Fruit fly (Drosophila melanogaster): ENCODE measurements around the gene CG31220.

The CG31220 gene

DNA sequence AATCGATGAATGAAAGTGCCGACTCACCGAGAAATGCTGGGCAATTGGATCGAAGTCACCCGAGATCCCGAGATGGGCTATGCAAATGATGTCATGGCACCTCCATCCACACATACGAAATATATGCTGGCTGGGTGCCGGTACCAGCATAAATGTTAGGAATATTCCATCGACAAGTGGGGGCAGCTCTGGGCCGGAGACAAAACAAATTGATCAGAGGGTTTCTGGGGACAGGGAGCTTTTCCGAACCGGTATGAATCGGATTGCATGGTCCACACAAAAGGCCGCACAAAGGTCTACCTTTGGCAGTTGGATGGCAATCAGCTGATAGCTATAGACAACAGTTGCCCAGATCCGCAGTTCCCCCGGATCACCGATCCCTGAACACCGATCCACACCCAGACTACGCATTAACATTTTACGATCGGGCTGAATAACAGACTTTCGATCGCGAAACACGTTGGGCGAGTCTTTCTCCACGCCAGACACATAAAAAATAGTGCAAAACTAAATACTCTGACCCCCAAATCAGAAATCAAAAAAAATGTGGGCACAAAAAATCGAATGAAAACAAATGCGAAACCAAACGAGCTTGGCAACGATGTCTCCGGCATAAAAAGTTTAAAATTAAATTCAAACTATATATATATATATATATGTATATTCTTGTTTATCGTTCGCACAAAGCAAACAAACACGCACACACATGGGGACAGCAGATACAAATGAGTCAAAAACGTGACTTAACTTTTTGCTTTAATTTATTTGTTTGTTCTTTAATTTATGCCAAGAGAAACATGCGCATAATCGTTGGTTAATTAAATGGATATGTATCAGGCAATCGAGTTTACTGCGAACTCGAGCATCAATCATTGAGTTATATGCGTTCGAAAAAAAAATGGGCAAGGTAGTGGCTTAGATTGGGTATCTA is 22.7 kb upstream of the CG31220 start (continued):
- peak in 1 of 2 experiments; percentile 21 for TF ChIP-seq Hr78 (GFP tag; optimal IDR thresholded peaks at IDR 0.05)
- peak; percentile 26; the same call in 1 of the 2 replicates for TF ChIP-seq Rfx (GFP tag; IDR thresholded peaks at IDR 0.05)
- TF ChIP-seq CTCF (GFP tag; optimal IDR thresholded peaks at IDR 0.05): no peak
- TF ChIP-seq vvl (GFP tag; IDR thresholded peaks at IDR 0.05): peak; percentile 60

DNA sequence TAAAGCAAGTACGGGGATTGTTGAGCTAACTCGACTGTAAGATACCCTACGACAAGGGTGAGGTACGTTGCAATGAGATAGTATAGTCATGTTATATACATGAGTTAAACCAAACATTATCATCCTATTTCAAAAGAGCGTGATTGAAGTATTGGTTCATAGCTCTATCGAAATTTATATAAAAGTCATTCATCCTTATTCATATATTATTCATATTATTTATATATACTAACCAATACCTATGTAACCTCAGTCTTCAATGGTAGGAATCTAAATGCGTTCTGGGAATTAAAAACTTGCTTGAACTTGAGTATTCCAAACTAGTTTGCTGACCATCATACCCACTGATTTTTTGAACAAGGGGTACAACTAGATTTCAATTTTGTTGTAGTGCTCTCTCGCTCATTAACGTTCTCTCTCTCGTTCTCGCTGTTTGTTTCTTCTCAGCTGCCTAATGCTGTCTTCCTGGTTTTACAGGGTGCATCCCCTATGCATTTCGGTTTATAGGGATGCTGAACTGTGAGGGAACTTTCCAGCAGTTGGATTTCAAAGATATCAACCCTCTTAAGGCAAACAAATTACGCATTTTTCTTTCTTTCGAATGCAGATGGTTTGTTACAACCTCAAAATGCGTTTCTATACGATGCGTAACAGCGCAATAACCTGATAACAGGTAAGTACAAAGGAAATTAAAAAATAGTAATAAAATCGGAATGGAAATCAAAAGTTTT is 20.3 kb upstream of the CG31220 start:
- TF ChIP-seq CG7839 (tag; optimal IDR thresholded peaks at IDR 0.05) (peak; percentile 76), CG4424 (GFP tag; optimal IDR thresholded peaks at IDR 0.05) (peak; percentile 36), CG3847 (GFP tag; IDR thresholded peaks at IDR 0.05) (no peak), Atf-2 (GFP tag; optimal IDR thresholded peaks at IDR 0.05) (no peak), trem (tag; optimal IDR thresholded peaks at IDR 0.05) (peak; percentile 27), HLHmδ (GFP tag; optimal IDR thresholded peaks at IDR 0.05) (no peak), CG11085 (GFP tag; IDR thresholded peaks at IDR 0.05) (no peak), gsb (GFP tag; IDR thresholded peaks at IDR 0.05) (0 out of 2 replicates have a peak, but pooled peaks have one; percentile 8), Nf-YA (GFP tag; IDR thresholded peaks at IDR 0.05) (no peak), CG2129 (GFP tag; IDR thresholded peaks at IDR 0.05; ENCODE audit: partially characterized antibody) (no peak), mld (GFP tag; IDR thresholded peaks at IDR 0.05; ENCODE audit: partially characterized antibody) (no peak), Rfx (GFP tag; IDR thresholded peaks at IDR 0.05) (peak; percentile 57), Bdp1 (GFP tag; optimal IDR thresholded peaks at IDR 0.05) (no peak), org-1 (GFP tag; optimal IDR thresholded peaks at IDR 0.05) (peak; percentile 14), Ets65A (GFP tag) (peak; percentile 91), CG9609 (GFP tag; optimal IDR thresholded peaks at IDR 0.05) (no peak), CG8924 (tag; optimal IDR thresholded peaks at IDR 0.05) (peak; percentile 71), lola (GFP tag; optimal IDR thresholded peaks at IDR 0.05) (peak in 1 of 3 experiments; percentile 8), Blimp-1 (GFP tag; optimal IDR thresholded peaks at IDR 0.05) (peak; percentile 56), Drgx (GFP tag; IDR thresholded peaks at IDR 0.05) (no peak), Ravus (GFP tag; IDR thresholded peaks at IDR 0.05) (no peak), CG14710 (tag; optimal IDR thresholded peaks at IDR 0.05) (peak; percentile 62), CG10366 (GFP tag; IDR thresholded peaks at IDR 0.05) (no peak), CG11456 (GFP tag; IDR thresholded peaks at IDR 0.05) (0 out of 3 replicates have a peak, but pooled peaks have one; percentile 39), Hr78 (GFP tag; optimal IDR thresholded peaks at IDR 0.05) (no peak), dysf (GFP tag; IDR thresholded peaks at IDR 0.05) (peak; percentile 60; the same call in 1 of the 3 replicates), dmrt99B (tag; optimal IDR thresholded peaks at IDR 0.05) (peak; percentile 72), Hmx (GFP tag; optimal IDR thresholded peaks at IDR 0.05) (no peak), CkIIα-i1 (GFP tag; IDR thresholded peaks at IDR 0.05) (no peak), jigr1 (GFP tag; IDR thresholded peaks at IDR 0.05) (no peak), stc (GFP tag; IDR thresholded peaks at IDR 0.05) (0 out of 2 replicates have a peak, but pooled peaks have one; percentile 15), Trl (optimal IDR thresholded peaks at IDR 0.05) (peak; percentile 11 to 39), Trl (GFP tag; optimal IDR thresholded peaks at IDR 0.05) (no peak), CG12659 (GFP tag; optimal IDR thresholded peaks at IDR 0.05) (peak; percentile 8), ttk (GFP tag; IDR thresholded peaks at IDR 0.05) (0 out of 2 replicates have a peak, but pooled peaks have one; percentile 6), CG18599 (GFP tag; optimal IDR thresholded peaks at IDR 0.05) (peak; percentile 69), toy (GFP tag; IDR thresholded peaks at IDR 0.05) (no peak), CG6765 (GFP tag; optimal IDR thresholded peaks at IDR 0.05) (peak; percentile 29), Hr3 (GFP tag; optimal IDR thresholded peaks at IDR 0.05) (peak; percentile 2), CG12071 (GFP tag; optimal IDR thresholded peaks at IDR 0.05) (peak; percentile 34), sens (GFP tag) (peak; percentile 72), CG10979 (tag; optimal IDR thresholded peaks at IDR 0.05) (peak; percentile 63), NC2β (GFP tag; optimal IDR thresholded peaks at IDR 0.05) (no peak), CG30020 (tag; optimal IDR thresholded peaks at IDR 0.05) (no peak)
